Worm (Caenorhabditis elegans) whole organism, L1 larva: ENCODE data around the gene clec-49.

Source experiments
- C16A3.4 ChIP-seq: fragments of 150-350 bp; optimal IDR thresholded peaks from 2 replicates; lab custom pipeline; 2014; ENCODE audit warnings: missing biosample characterization, missing genetic modification characterization
- F16B12.6 ChIP-seq: fragments of 150-350 bp; optimal IDR thresholded peaks from 2 replicates; lab custom pipeline; 2014; ENCODE audit warnings: missing biosample characterization, missing genetic modification characterization
- aha-1 ChIP-seq: fragments of 150-350 bp; optimal IDR thresholded peaks from 2 replicates; lab custom pipeline; 2014; ENCODE audit warnings: missing biosample characterization, missing genetic modification characterization
- ceh-8 ChIP-seq: fragments of 200-800 bp; sonication (Bioruptor generic); optimal IDR thresholded peaks from 2 replicates; lab custom pipeline; 2018; ENCODE audit warnings: mild to moderate bottlenecking, missing genetic modification characterization, moderate library complexity, missing compliant biosample characterization
- ceh-82 ChIP-seq, 3 experiments: fragments of 150-350 bp in 1 of 3; sonication (generic microtip) in 2 of 3; optimal IDR thresholded peaks; 2 replicates each; lab custom pipeline; 2014 to 2017; ENCODE audit warnings: missing biosample characterization in 3 of 3, missing genetic modification characterization in 3 of 3
- ceh-90 ChIP-seq: sonication (generic microtip); optimal IDR thresholded peaks from 2 replicates; lab custom pipeline; 2016; ENCODE audit warnings: missing genetic modification characterization, missing compliant biosample characterization
- dpl-1 ChIP-seq, 3 experiments: fragments of 150-350 bp in 2 of 3; sonication (generic microtip) in 1 of 3; optimal IDR thresholded peaks; 2 replicates each; lab custom pipeline; 2014 to 2017; ENCODE audit warnings: missing biosample characterization in 3 of 3, missing genetic modification characterization in 3 of 3, missing genetic modification reagents in 3 of 3
- efl-1 ChIP-seq, 4 experiments: fragments of 150-350 bp; optimal IDR thresholded peaks in 3 of 4; peaks in 1 of 4; 1 replicate in 1 of 4; 2 replicates in 3 of 4; lab custom pipeline; 2014; ENCODE audit warnings: missing biosample characterization in 2 of 4, missing genetic modification characterization in 2 of 4, missing genetic modification reagents in 2 of 4
- egl-13 ChIP-seq: sonication (generic microtip); optimal IDR thresholded peaks from 2 replicates; lab custom pipeline; 2016; ENCODE audit warnings: missing genotype, missing genetic modification reagents, missing genetic modification characterization, missing compliant biosample characterization
- elt-3 ChIP-seq, 6 experiments: fragments of 150-350 bp in 1 of 6; sonication (generic microtip); optimal IDR thresholded peaks; 2 replicates each; lab custom pipeline; 2017 to 2018; ENCODE audit warnings: missing biosample characterization in 6 of 6, missing genetic modification characterization in 6 of 6, inconsistent platforms in 1 of 6
- fos-1 ChIP-seq: fragments of 150-350 bp; optimal IDR thresholded peaks from 2 replicates; lab custom pipeline; 2014; ENCODE audit warnings: missing biosample characterization, missing genetic modification characterization
- grh-1 ChIP-seq: fragments of 200-800 bp; sonication (Bioruptor generic); IDR thresholded peaks from 2 replicates; pipeline ENCODE4 v1.3.6; 2022; ENCODE audit warnings: missing genetic modification reagents, missing genetic modification characterization, missing compliant biosample characterization
- hlh-17 ChIP-seq: fragments of 200-800 bp; sonication (Bioruptor generic); optimal IDR thresholded peaks from 2 replicates; lab custom pipeline; 2018; ENCODE audit warnings: missing genetic modification characterization, mild to moderate bottlenecking, missing compliant biosample characterization, moderate library complexity, borderline replicate concordance
- hpl-2 ChIP-seq: fragments of 150-350 bp; optimal IDR thresholded peaks from 2 replicates; lab custom pipeline; 2014; ENCODE audit warnings: missing biosample characterization, missing genetic modification reagents, missing genetic modification characterization
- isw-1 ChIP-seq: fragments of 200-800 bp; sonication (Bioruptor generic); IDR thresholded peaks from 2 replicates; pipeline ENCODE4 v1.3.6; 2022; ENCODE audit warnings: missing genetic modification characterization, missing compliant biosample characterization
- jun-1 ChIP-seq: fragments of 150-350 bp; optimal IDR thresholded peaks from 2 replicates; lab custom pipeline; 2014; ENCODE audit warnings: missing biosample characterization, missing genetic modification reagents, missing genetic modification characterization
- lin-13 ChIP-seq: fragments of 150-350 bp; optimal IDR thresholded peaks from 2 replicates; lab custom pipeline; 2014; ENCODE audit warnings: missing biosample characterization, missing genetic modification reagents, missing genetic modification characterization
- lin-14 ChIP-seq: fragments of 200-800 bp; sonication (Bioruptor generic); optimal IDR thresholded peaks from 2 replicates; lab custom pipeline; 2018; ENCODE audit warnings: mild to moderate bottlenecking, missing genetic modification characterization, moderate library complexity, missing compliant biosample characterization
- lin-15B ChIP-seq: fragments of 150-350 bp; sonication (generic microtip); optimal IDR thresholded peaks from 3 replicates; lab custom pipeline; 2014; ENCODE audit warnings: missing biosample characterization, missing genetic modification characterization
- lin-35 ChIP-seq, 2 experiments: fragments of 150-350 bp; optimal IDR thresholded peaks; 2 replicates each; lab custom pipeline; 2014; ENCODE audit warnings: missing biosample characterization in 2 of 2, missing genetic modification characterization in 2 of 2, missing genetic modification reagents in 2 of 2
- lin-39 ChIP-seq: fragments of 150-350 bp; optimal IDR thresholded peaks from 2 replicates; lab custom pipeline; 2014; ENCODE audit warnings: missing biosample characterization, missing genetic modification reagents, missing genetic modification characterization
- mef-2 ChIP-seq: fragments of 150-350 bp; optimal IDR thresholded peaks from 2 replicates; lab custom pipeline; 2014; ENCODE audit warnings: missing biosample characterization, missing genetic modification characterization
- nhr-11 ChIP-seq: fragments of 150-350 bp; optimal IDR thresholded peaks from 2 replicates; lab custom pipeline; 2014; ENCODE audit warnings: missing biosample characterization, missing genetic modification characterization
- nhr-20 ChIP-seq: sonication (generic microtip); optimal IDR thresholded peaks from 2 replicates; lab custom pipeline; 2016; ENCODE audit warnings: mild to moderate bottlenecking, missing genetic modification characterization, missing compliant biosample characterization
- nhr-28 ChIP-seq: fragments of 150-350 bp; optimal IDR thresholded peaks from 2 replicates; lab custom pipeline; 2014; ENCODE audit warnings: missing biosample characterization, missing genetic modification characterization
- nhr-47 ChIP-seq: sonication (generic microtip); optimal IDR thresholded peaks from 2 replicates; lab custom pipeline; 2016; ENCODE audit warnings: mild to moderate bottlenecking, missing genetic modification characterization, moderate library complexity, missing compliant biosample characterization
- nhr-71 ChIP-seq: sonication (generic microtip); optimal IDR thresholded peaks from 2 replicates; lab custom pipeline; 2016; ENCODE audit warnings: mild to moderate bottlenecking, missing genetic modification characterization, moderate library complexity, missing compliant biosample characterization
- nhr-77 ChIP-seq: fragments of 150-350 bp; optimal IDR thresholded peaks from 2 replicates; lab custom pipeline; 2014; ENCODE audit warnings: missing biosample characterization, missing genetic modification characterization
- nhr-85 ChIP-seq: sonication (generic microtip); peaks from one replicate; lab custom pipeline; 2016; ENCODE audit warnings: missing genetic modification characterization, inconsistent platforms, missing compliant biosample characterization
- nhr-90 ChIP-seq: sonication (generic microtip); optimal IDR thresholded peaks from 2 replicates; lab custom pipeline; 2016; ENCODE audit warnings: mild to moderate bottlenecking, missing genetic modification characterization, missing compliant biosample characterization; ENCODE audit not compliant: poor library complexity
- pax-3 ChIP-seq: fragments of 200-800 bp; sonication (Bioruptor generic); optimal IDR thresholded peaks from 2 replicates; lab custom pipeline; 2018; ENCODE audit warnings: mild to moderate bottlenecking, missing genetic modification characterization, moderate library complexity, missing compliant biosample characterization
- pqm-1 ChIP-seq: sonication (generic microtip); optimal IDR thresholded peaks from 3 replicates; lab custom pipeline; 2017; ENCODE audit warnings: missing biosample characterization, missing genetic modification characterization
- skn-1 ChIP-seq: fragments of 150-350 bp; optimal IDR thresholded peaks from 2 replicates; lab custom pipeline; 2014; ENCODE audit warnings: missing biosample characterization, missing genetic modification characterization
- snpc-4 ChIP-seq: fragments of 150-350 bp; optimal IDR thresholded peaks from 2 replicates; lab custom pipeline; 2014; ENCODE audit warnings: missing biosample characterization, missing genetic modification characterization
- sox-4 ChIP-seq: sonication (generic microtip); optimal IDR thresholded peaks from 2 replicates; lab custom pipeline; 2016; ENCODE audit warnings: missing genetic modification characterization, missing compliant biosample characterization
- tlp-1 ChIP-seq: fragments of 150-350 bp; optimal IDR thresholded peaks from 2 replicates; lab custom pipeline; 2014; ENCODE audit warnings: missing biosample characterization, missing genetic modification characterization
- unc-130 ChIP-seq: fragments of 150-350 bp; optimal IDR thresholded peaks from 2 replicates; lab custom pipeline; 2017; ENCODE audit warnings: missing biosample characterization, missing genetic modification characterization, inconsistent platforms
- unc-62 ChIP-seq: fragments of 150-350 bp; optimal IDR thresholded peaks from 2 replicates; lab custom pipeline; 2014; ENCODE audit warnings: missing biosample characterization, missing genetic modification reagents, missing genetic modification characterization
- zip-4 ChIP-seq: fragments of 200-800 bp; sonication (Bioruptor generic); optimal IDR thresholded peaks from 2 replicates; lab custom pipeline; 2018; ENCODE audit warnings: mild to moderate bottlenecking, missing genetic modification characterization, moderate library complexity, missing compliant biosample characterization
- ztf-4 ChIP-seq: fragments of 150-350 bp; optimal IDR thresholded peaks from 2 replicates; lab custom pipeline; 2014; ENCODE audit warnings: missing biosample characterization, missing genetic modification characterization

The clec-49 gene

DNA sequence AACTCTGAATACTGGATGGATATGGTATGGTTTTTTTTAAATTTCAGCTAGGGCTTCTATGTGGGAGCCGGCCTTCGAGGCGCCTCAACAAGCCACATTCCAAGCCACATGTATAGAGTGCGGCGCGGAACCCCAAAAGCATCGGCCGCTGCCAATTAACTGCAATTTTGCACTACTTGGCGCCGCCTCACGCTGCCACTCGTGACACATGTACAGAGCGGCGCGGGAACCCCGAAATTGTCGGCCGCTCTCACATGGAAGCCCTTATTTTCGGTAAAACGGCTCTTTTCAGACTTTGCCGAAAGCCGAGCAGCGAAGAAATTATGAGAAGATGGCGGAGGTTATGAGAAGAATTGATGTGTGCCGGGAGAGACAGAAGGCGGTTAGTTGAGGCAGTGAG lies 7.2 kb downstream of the clec-49 start:
- TF ChIP-seq nhr-90 (tag; lab: Kevin White, UChicago): no peak
- TF ChIP-seq hpl-2 (GFP tag; lab: Kevin White, UChicago): no peak
- TF ChIP-seq nhr-85 (tag; lab: Kevin White, UChicago): peak; percentile 11
- no peak for TF ChIP-seq nhr-28 (tag; lab: Kevin White, UChicago)

DNA sequence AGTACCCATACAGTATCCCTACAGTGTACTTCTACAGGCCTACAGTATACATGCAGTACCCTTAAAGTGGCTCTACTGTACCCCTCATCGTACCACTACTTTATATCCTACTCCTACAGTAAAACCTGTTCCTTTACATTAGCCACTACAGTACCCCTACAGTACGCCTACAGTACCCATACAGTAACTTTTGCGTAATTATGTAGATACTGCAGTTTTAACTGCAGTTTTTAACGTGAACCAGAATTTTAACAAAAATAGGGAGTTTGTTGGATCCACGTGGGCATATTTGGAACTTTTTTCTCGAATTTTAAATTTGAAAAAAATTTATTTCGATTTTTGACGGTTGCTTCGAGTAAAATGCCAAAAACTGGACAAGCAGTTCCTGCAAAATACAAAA lies 7.7 kb downstream of the clec-49 start, which contains the start of gene W04E12.4:
TSS of gene W04E12.4 (plus strand) at position 301 of the 400 bp plus-strand sequence.
- TF ChIP-seq lin-14 (GFP tag; lab: Kevin White, UChicago): no peak
- TF ChIP-seq nhr-11: no peak

DNA sequence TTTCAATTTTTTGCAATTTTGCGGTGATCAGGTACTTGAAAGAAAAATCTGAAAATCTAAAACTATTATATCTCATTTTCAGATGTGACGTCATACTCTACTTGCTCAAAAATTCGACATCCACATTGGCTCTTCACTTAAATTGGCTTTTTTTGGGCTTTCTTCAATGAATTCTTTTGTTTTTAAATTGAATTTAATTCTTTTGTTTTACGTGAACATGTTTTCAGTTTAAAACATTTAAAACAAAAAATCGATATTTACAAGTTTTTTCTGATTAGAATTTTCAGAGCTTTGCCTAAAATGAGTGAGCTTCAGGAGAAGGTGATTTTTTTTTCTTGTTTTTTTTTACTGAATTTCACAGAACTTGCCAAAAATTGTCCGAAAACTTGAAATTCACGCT lies 9.4 kb downstream of the clec-49 start, which contains the start of gene W04E12.3:
TSS of gene W04E12.3 (plus strand) at position 301 of the 400 bp plus-strand sequence.
- no peak for TF ChIP-seq ceh-82 (tag; optimal IDR thresholded peaks at IDR 0.05; lab: Kevin White, UChicago)
- TF ChIP-seq pax-3: no peak
- TF ChIP-seq mef-2 (tag; lab: Kevin White, UChicago): no peak

DNA sequence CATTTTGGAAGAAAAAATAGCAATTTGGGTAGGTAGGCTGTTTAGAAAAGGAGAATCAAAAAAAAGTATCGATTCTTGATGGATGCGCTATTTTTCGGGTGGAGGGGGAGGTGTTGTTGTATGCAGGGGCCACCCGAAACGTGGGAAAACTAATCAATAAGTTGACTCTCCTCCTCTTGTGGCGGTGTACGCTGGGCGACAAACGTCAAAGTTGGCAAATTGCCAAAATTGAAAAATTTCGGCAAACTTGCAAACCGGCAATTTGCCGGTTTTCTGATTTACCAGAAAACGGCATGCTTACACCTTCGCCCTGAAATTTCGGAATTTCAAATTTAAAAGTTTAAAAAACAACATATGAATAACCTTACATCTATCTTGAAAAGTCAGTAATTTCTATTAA lies 10.0 kb downstream of the clec-49 start, which contains the start of gene W04E12.2:
TSS of gene W04E12.2 (minus strand) at position 101 of the 400 bp plus-strand sequence.
- no peak for TF ChIP-seq ceh-8 (GFP tag; lab: Kevin White, UChicago)
- no peak for TF ChIP-seq unc-62 (GFP tag; lab: Kevin White, UChicago)
- no peak for TF ChIP-seq pax-3
- no peak for TF ChIP-seq skn-1
- no peak for TF ChIP-seq hlh-17 (GFP tag; lab: Kevin White, UChicago)
- no peak for TF ChIP-seq efl-1 (optimal IDR thresholded peaks at IDR 0.05; lab: Kevin White, UChicago)
- TF ChIP-seq efl-1 (GFP tag; optimal IDR thresholded peaks at IDR 0.05 in 1 of 2; lab: Kevin White, UChicago): no peak
- no peak for TF ChIP-seq lin-15B (tag; lab: Kevin White, UChicago)
- TF ChIP-seq nhr-11: no peak
- TF ChIP-seq ztf-4 (tag; lab: Kevin White, UChicago): no peak
- TF ChIP-seq aha-1 (tag; lab: Kevin White, UChicago): no peak

DNA sequence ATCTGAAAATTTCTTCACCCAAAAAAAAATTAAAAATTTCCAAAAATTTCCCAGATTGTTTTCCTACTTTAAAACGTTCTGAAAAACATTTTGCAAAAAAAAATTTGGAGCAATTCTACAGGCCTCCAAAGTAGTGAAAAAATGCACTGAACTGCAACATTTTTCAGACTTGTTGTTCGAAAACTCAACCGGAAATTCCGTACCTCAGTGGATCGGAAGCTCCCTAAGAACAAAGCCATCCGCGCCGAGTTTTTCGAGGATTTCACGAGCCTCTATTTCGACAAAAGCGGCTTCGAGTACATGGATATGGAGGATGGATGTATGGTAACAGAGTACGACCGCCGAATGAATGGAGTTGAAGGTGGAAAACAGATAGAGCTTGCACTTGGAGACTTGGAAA lies 12.9 kb downstream of the clec-49 start, which contains the start of gene fbxa-131:
TSS of gene fbxa-131 (plus strand) at position 301 of the 400 bp plus-strand sequence.
- no peak for TF ChIP-seq isw-1 (GFP tag; lab: Robert Waterston, UW)
- no peak for TF ChIP-seq ceh-8 (GFP tag; lab: Kevin White, UChicago)
- TF ChIP-seq jun-1 (tag; lab: Kevin White, UChicago): no peak
- TF ChIP-seq egl-13 (tag; lab: Kevin White, UChicago): no peak
- TF ChIP-seq elt-3 (tag; optimal IDR thresholded peaks at IDR 0.05; lab: Kevin White, UChicago): no peak
- no peak for TF ChIP-seq nhr-77 (tag; lab: Kevin White, UChicago)
- TF ChIP-seq lin-13: no peak
- TF ChIP-seq nhr-90 (tag; lab: Kevin White, UChicago): no peak
- TF ChIP-seq efl-1 (optimal IDR thresholded peaks at IDR 0.05; lab: Kevin White, UChicago): no peak
- no peak for TF ChIP-seq efl-1 (GFP tag; optimal IDR thresholded peaks at IDR 0.05 in 1 of 2; lab: Kevin White, UChicago)
- no peak for TF ChIP-seq nhr-28 (tag; lab: Kevin White, UChicago)
- TF ChIP-seq grh-1 (GFP tag; lab: Robert Waterston, UW): no peak
- no peak for TF ChIP-seq zip-4 (GFP tag; lab: Kevin White, UChicago)
- TF ChIP-seq nhr-85 (tag; lab: Kevin White, UChicago): no peak
- no peak for TF ChIP-seq nhr-47 (tag; lab: Kevin White, UChicago)
- TF ChIP-seq tlp-1 (tag; lab: Kevin White, UChicago): no peak
- no peak for TF ChIP-seq fos-1 (tag; lab: Kevin White, UChicago)
- TF ChIP-seq nhr-71: no peak
- TF ChIP-seq nhr-11: no peak
- no peak for TF ChIP-seq F16B12.6 (tag; lab: Kevin White, UChicago)
- TF ChIP-seq mef-2 (tag; lab: Kevin White, UChicago): no peak
- TF ChIP-seq, all 84 proteins: peak for 0

DNA sequence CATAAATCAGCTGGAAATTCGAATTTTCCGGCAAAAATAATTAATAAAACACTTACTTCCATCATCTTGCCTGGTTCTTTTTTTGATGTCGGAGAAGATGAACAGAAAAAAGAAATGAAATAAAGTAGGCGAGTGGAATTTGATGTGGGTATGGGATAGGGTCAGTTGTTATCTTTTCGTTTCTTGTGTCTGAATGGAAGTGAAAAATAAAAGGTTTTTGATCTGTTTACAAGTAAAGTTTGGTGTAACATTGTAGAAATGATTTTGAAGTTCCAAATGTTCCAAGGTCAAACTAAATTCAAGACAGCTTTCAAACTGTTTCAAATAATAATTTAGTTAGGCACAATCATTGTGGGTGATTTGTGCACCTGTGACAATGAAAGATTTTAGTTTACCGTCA lies 13.6 kb downstream of the clec-49 start, which contains the start of gene W04E12.7:
TSS of gene W04E12.7 (minus strand) at position 101 of the 400 bp plus-strand sequence.
- TF ChIP-seq pqm-1 (tag; lab: Kevin White, UChicago): no peak
- no peak for TF ChIP-seq ceh-90 (tag; lab: Kevin White, UChicago)
- no peak for TF ChIP-seq nhr-85 (tag; lab: Kevin White, UChicago)
- no peak for TF ChIP-seq nhr-47 (tag; lab: Kevin White, UChicago)
- no peak for TF ChIP-seq nhr-20 (tag; lab: Kevin White, UChicago)
- TF ChIP-seq egl-13 (tag; lab: Kevin White, UChicago): no peak
- TF ChIP-seq aha-1 (tag; lab: Kevin White, UChicago): no peak
- TF ChIP-seq sox-4 (tag; lab: Kevin White, UChicago): no peak
- TF ChIP-seq nhr-28 (tag; lab: Kevin White, UChicago): no peak
- no peak for TF ChIP-seq snpc-4 (tag; lab: Kevin White, UChicago)
- no peak for TF ChIP-seq lin-39
- no peak for TF ChIP-seq tlp-1 (tag; lab: Kevin White, UChicago)
- no peak for TF ChIP-seq C16A3.4 (tag; lab: Kevin White, UChicago)
- TF ChIP-seq efl-1 (optimal IDR thresholded peaks at IDR 0.05; lab: Kevin White, UChicago): no peak
- no peak for TF ChIP-seq efl-1 (GFP tag; optimal IDR thresholded peaks at IDR 0.05 in 1 of 2; lab: Kevin White, UChicago)
- no peak for TF ChIP-seq dpl-1 (GFP tag; optimal IDR thresholded peaks at IDR 0.05; lab: Kevin White, UChicago)
- TF ChIP-seq unc-130 (tag; lab: Kevin White, UChicago): no peak
- no peak for TF ChIP-seq lin-35 (GFP tag; optimal IDR thresholded peaks at IDR 0.05; lab: Kevin White, UChicago)
